Fruit fly (Drosophila melanogaster) whole organism, embryonic: Measurements from ENCODE around the gene Act79B.
A peak's percentile ranks its signal among the peaks of the same experiment; 100 is the strongest.

Source experiments
- Bteb2 ChIP-seq: fragments of 200-800 bp; sonication (Bioruptor generic); optimal IDR thresholded peaks from 2 replicates; lab custom pipeline; 2016; ENCODE audit warnings: missing biosample characterization, missing genetic modification characterization
- C15 ChIP-seq: fragments of 200-800 bp; sonication (Bioruptor generic); IDR thresholded peaks from 3 replicates; pipeline ENCODE4 v1.3.6; 2022; ENCODE audit warnings: missing biosample characterization, missing genetic modification characterization
- CG10267 ChIP-seq: fragments of 200-800 bp; sonication (Bioruptor generic); optimal IDR thresholded peaks from 2 replicates; lab custom pipeline; 2018; ENCODE audit warnings: missing biosample characterization, mild to moderate bottlenecking, missing genetic modification characterization, moderate library complexity
- CG10321 ChIP-seq: fragments of 200-800 bp; sonication (Bioruptor generic); IDR thresholded peaks from 2 replicates; pipeline ENCODE4 v1.3.6; 2022; ENCODE audit warnings: missing biosample characterization, missing genetic modification characterization
- CG12104 ChIP-seq: fragments of 200-800 bp; sonication (Bioruptor generic); optimal IDR thresholded peaks from 3 replicates; lab custom pipeline; 2016; ENCODE audit warnings: missing biosample characterization, missing genetic modification characterization
- CG13123 ChIP-seq: fragments of 200-800 bp; sonication (Bioruptor generic); optimal IDR thresholded peaks from 2 replicates; lab custom pipeline; 2016; ENCODE audit warnings: missing biosample characterization, missing genetic modification characterization
- CG17359 ChIP-seq: fragments of 200-800 bp; sonication (Bioruptor generic); optimal IDR thresholded peaks from 3 replicates; lab custom pipeline; 2018; ENCODE audit warnings: missing biosample characterization, mild to moderate bottlenecking, missing genetic modification characterization, moderate library complexity
- CG17568 ChIP-seq: fragments of 200-800 bp; sonication (Bioruptor generic); optimal IDR thresholded peaks from 2 replicates; lab custom pipeline; 2018; ENCODE audit warnings: missing biosample characterization, mild to moderate bottlenecking, missing genetic modification characterization, moderate library complexity
- CG18599 ChIP-seq: fragments of 200-800 bp; sonication (Bioruptor generic); optimal IDR thresholded peaks from 3 replicates; lab custom pipeline; 2017; ENCODE audit warnings: missing biosample characterization, missing genetic modification characterization, mild to moderate bottlenecking, moderate library complexity, missing genetic modification reagents
- CG18619 ChIP-seq: fragments of 200-800 bp; sonication (Bioruptor generic); optimal IDR thresholded peaks from 3 replicates; lab custom pipeline; 2017; ENCODE audit warnings: missing biosample characterization, mild to moderate bottlenecking, missing genetic modification characterization
- CG31224 ChIP-seq: fragments of 200-800 bp; sonication (Bioruptor generic); IDR thresholded peaks from 2 replicates; pipeline ENCODE4 v1.3.6; 2022; ENCODE audit warnings: missing biosample characterization, missing genetic modification characterization
- CG31441 ChIP-seq: fragments of 200-800 bp; sonication (Bioruptor generic); IDR thresholded peaks from 2 replicates; pipeline ENCODE4 v1.3.6; 2022; ENCODE audit warnings: missing biosample characterization, missing genetic modification characterization
- CG4424 ChIP-seq: fragments of 200-800 bp; sonication (Bioruptor generic); optimal IDR thresholded peaks from 3 replicates; lab custom pipeline; 2016; ENCODE audit warnings: missing biosample characterization, missing genetic modification characterization
- CG6254 ChIP-seq: fragments of 200-800 bp; sonication (Bioruptor generic); optimal IDR thresholded peaks from 3 replicates; lab custom pipeline; 2017; ENCODE audit warnings: mild to moderate bottlenecking, missing biosample characterization, missing genetic modification reagents, missing genetic modification characterization
- CG7556 ChIP-seq: fragments of 200-800 bp; sonication (Bioruptor generic); optimal IDR thresholded peaks from 2 replicates; lab custom pipeline; 2017; ENCODE audit warnings: missing biosample characterization, mild to moderate bottlenecking, missing genetic modification characterization
- CG8944 ChIP-seq: fragments of 200-800 bp; sonication (Bioruptor generic); optimal IDR thresholded peaks from 3 replicates; lab custom pipeline; 2016; ENCODE audit warnings: missing biosample characterization, missing genetic modification characterization
- CG9817 ChIP-seq: fragments of 200-800 bp; sonication (Bioruptor generic); optimal IDR thresholded peaks from 2 replicates; lab custom pipeline; 2018; ENCODE audit warnings: missing biosample characterization, mild to moderate bottlenecking, missing genetic modification characterization, moderate library complexity
- D19B ChIP-seq: fragments of 200-800 bp; sonication (Bioruptor generic); optimal IDR thresholded peaks from 2 replicates; lab custom pipeline; 2017; ENCODE audit warnings: missing biosample characterization, mild to moderate bottlenecking, missing genetic modification characterization
- GATAe ChIP-seq: fragments of 200-800 bp; sonication (Bioruptor generic); conservative IDR thresholded peaks from 2 replicates; pipeline ENCODE4 v1.3.6; 2022; ENCODE audit warnings: missing biosample characterization, missing genetic modification characterization
- H15 ChIP-seq: fragments of 200-800 bp; sonication (Bioruptor generic); IDR thresholded peaks from 3 replicates; pipeline ENCODE4 v1.3.6; 2022; ENCODE audit warnings: missing biosample characterization, missing genetic modification characterization
- Hey ChIP-seq: fragments of 200-800 bp; sonication (Bioruptor generic); optimal IDR thresholded peaks from 3 replicates; lab custom pipeline; 2018; ENCODE audit warnings: missing biosample characterization, mild to moderate bottlenecking, missing genetic modification characterization
- Hmr ChIP-seq: fragments of 200-800 bp; sonication (Bioruptor generic); optimal IDR thresholded peaks from 3 replicates; lab custom pipeline; 2017; ENCODE audit warnings: mild to moderate bottlenecking, missing biosample characterization, missing genetic modification reagents, missing genetic modification characterization
- Lim3 ChIP-seq: fragments of 200-800 bp; sonication (Bioruptor generic); IDR thresholded peaks from 2 replicates; pipeline ENCODE4 v1.3.6; 2022; ENCODE audit warnings: missing biosample characterization, missing genetic modification characterization
- Med ChIP-seq: fragments of 200-800 bp; sonication (Bioruptor generic); peaks from one replicate; lab custom pipeline; 2016; ENCODE audit warnings: missing biosample characterization, missing genetic modification characterization, mild to moderate bottlenecking, inconsistent platforms, moderate library complexity
- NK7.1 ChIP-seq: fragments of 200-800 bp; sonication (Bioruptor generic); optimal IDR thresholded peaks from 3 replicates; lab custom pipeline; 2016; ENCODE audit warnings: missing biosample characterization, missing genetic modification characterization
- NfI ChIP-seq: fragments of 200-800 bp; sonication (Bioruptor generic); optimal IDR thresholded peaks from 3 replicates; lab custom pipeline; 2018; ENCODE audit warnings: missing biosample characterization, mild to moderate bottlenecking, missing genetic modification characterization, moderate library complexity
- Pdp1 ChIP-seq, 2 experiments: fragments of 200-800 bp; sonication (Bioruptor generic); optimal IDR thresholded peaks; 3 replicates each; lab custom pipeline; 2016; ENCODE audit warnings: missing biosample characterization in 2 of 2, missing genetic modification characterization in 2 of 2, mild to moderate bottlenecking in 1 of 2, moderate library complexity in 1 of 2
- Sox100B ChIP-seq: fragments of 200-800 bp; sonication (Bioruptor generic); optimal IDR thresholded peaks from 3 replicates; lab custom pipeline; 2018; ENCODE audit warnings: missing biosample characterization, mild to moderate bottlenecking, missing genetic modification characterization
- Xrp1 ChIP-seq: fragments of 200-800 bp; sonication (Bioruptor generic); IDR thresholded peaks from 2 replicates; pipeline ENCODE4 v1.3.6; 2022; ENCODE audit warnings: missing biosample characterization, missing genetic modification characterization
- abd-A ChIP-seq: fragments of 200-800 bp; sonication (Bioruptor generic); optimal IDR thresholded peaks from 3 replicates; lab custom pipeline; 2019; ENCODE audit warnings: missing biosample characterization, mild to moderate bottlenecking, missing genetic modification characterization, moderate library complexity
- al ChIP-seq: fragments of 200-800 bp; sonication (Bioruptor generic); IDR thresholded peaks from 2 replicates; pipeline ENCODE4 v1.3.6; 2022; ENCODE audit warnings: missing biosample characterization, missing genetic modification characterization
- ap ChIP-seq: fragments of 200-800 bp; sonication (Bioruptor generic); IDR thresholded peaks from 2 replicates; pipeline ENCODE4 v1.3.6; 2022; ENCODE audit warnings: missing biosample characterization, missing genetic modification characterization
- ase ChIP-seq: fragments of 200-800 bp; sonication (Bioruptor generic); IDR thresholded peaks from 3 replicates; pipeline ENCODE4 v1.3.6; 2022; ENCODE audit warnings: missing biosample characterization, missing genetic modification characterization
- ato ChIP-seq: fragments of 200-800 bp; sonication (Bioruptor generic); IDR thresholded peaks from 2 replicates; pipeline ENCODE4 v1.3.6; 2022; ENCODE audit warnings: missing biosample characterization, missing genetic modification characterization; ENCODE audit not compliant: partially characterized antibody
- corto ChIP-seq: fragments of 200-800 bp; sonication (Bioruptor generic); optimal IDR thresholded peaks from 2 replicates; lab custom pipeline; 2016; ENCODE audit warnings: missing biosample characterization, mild to moderate bottlenecking, missing genetic modification characterization, moderate library complexity
- crp ChIP-seq, 2 experiments: fragments of 200-800 bp; sonication (Bioruptor generic); optimal IDR thresholded peaks; 2 replicates in 1 of 2; 3 replicates in 1 of 2; lab custom pipeline; 2017; ENCODE audit warnings: missing biosample characterization in 2 of 2, missing genetic modification characterization in 2 of 2, mild to moderate bottlenecking in 1 of 2, moderate library complexity in 1 of 2
- dmrt99B ChIP-seq: fragments of 200-800 bp; sonication (Bioruptor generic); optimal IDR thresholded peaks from 2 replicates; lab custom pipeline; 2018; ENCODE audit warnings: missing biosample characterization, mild to moderate bottlenecking, missing genetic modification characterization, moderate library complexity
- ftz-f1 ChIP-seq: fragments of 200-800 bp; sonication (Bioruptor generic); optimal IDR thresholded peaks from 2 replicates; lab custom pipeline; 2016; ENCODE audit warnings: missing biosample characterization, missing genetic modification characterization
- grn ChIP-seq: fragments of 200-800 bp; sonication (Bioruptor generic); optimal IDR thresholded peaks from 3 replicates; lab custom pipeline; 2017; ENCODE audit warnings: missing biosample characterization, missing genetic modification characterization
- gsb-n ChIP-seq: fragments of 200-800 bp; sonication (Bioruptor generic); optimal IDR thresholded peaks from 3 replicates; lab custom pipeline; 2018; ENCODE audit warnings: missing biosample characterization, mild to moderate bottlenecking, missing genetic modification characterization
- gt ChIP-seq: fragments of 200-800 bp; sonication (Bioruptor generic); IDR thresholded peaks from 2 replicates; pipeline ENCODE4 v1.3.6; 2022; ENCODE audit warnings: missing biosample characterization, missing genetic modification characterization
- hb ChIP-seq: fragments of 200-800 bp; sonication (Bioruptor generic); IDR thresholded peaks from 3 replicates; pipeline ENCODE4 v1.3.6; 2022; ENCODE audit warnings: missing biosample characterization, missing genetic modification characterization; ENCODE audit not compliant: partially characterized antibody
- jing ChIP-seq: fragments of 200-800 bp; sonication (Bioruptor generic); optimal IDR thresholded peaks from 2 replicates; lab custom pipeline; 2018; ENCODE audit warnings: missing biosample characterization, mild to moderate bottlenecking, missing genetic modification characterization
- lab ChIP-seq: fragments of 200-800 bp; sonication (Bioruptor generic); optimal IDR thresholded peaks from 3 replicates; lab custom pipeline; 2017; ENCODE audit warnings: missing biosample characterization, missing genetic modification characterization, mild to moderate bottlenecking, moderate library complexity, missing genetic modification reagents
- lbe ChIP-seq: fragments of 200-800 bp; sonication (Bioruptor generic); optimal IDR thresholded peaks from 2 replicates; lab custom pipeline; 2016; ENCODE audit warnings: missing biosample characterization, mild to moderate bottlenecking, missing genetic modification characterization
- nmo ChIP-seq: fragments of 200-800 bp; sonication (Bioruptor generic); optimal IDR thresholded peaks from 2 replicates; lab custom pipeline; 2018; ENCODE audit warnings: missing biosample characterization, mild to moderate bottlenecking, missing genetic modification characterization, moderate library complexity
- row ChIP-seq: fragments of 200-800 bp; sonication (Bioruptor generic); IDR thresholded peaks from 3 replicates; pipeline ENCODE4 v1.3.6; 2022; ENCODE audit warnings: missing biosample characterization, missing genetic modification characterization
- sqz ChIP-seq: fragments of 200-800 bp; sonication (Bioruptor generic); optimal IDR thresholded peaks from 3 replicates; lab custom pipeline; 2018; ENCODE audit warnings: missing biosample characterization, mild to moderate bottlenecking, missing genetic modification characterization
- z ChIP-seq: fragments of 200-800 bp; sonication (Bioruptor generic); IDR thresholded peaks from 3 replicates; pipeline ENCODE4 v1.3.6; 2022; ENCODE audit warnings: missing biosample characterization, missing genetic modification characterization

Gene Act79B

dm6 chr3L:21972162-21973022, 12.6 kb upstream of the Act79B start (continued):
- TF ChIP-seq lbe (GFP tag; lab: Kevin White, UChicago) (peak; percentile 51), CG6254 (no peak), crp (GFP tag; optimal IDR thresholded peaks at IDR 0.05; lab: Kevin White, UChicago) (no peak), row (GFP tag; lab: Robert Waterston, UW) (peak; percentile 16; the same call in 1 of the 3 replicates), CG18619 (GFP tag; lab: Kevin White, UChicago) (peak; percentile 2), corto (peak; percentile 27), dmrt99B (tag; lab: Kevin White, UChicago) (peak; percentile 9), abd-A (tag; lab: Kevin White, UChicago) (no peak), CG7556 (GFP tag; lab: Kevin White, UChicago) (peak; percentile 14), CG10321 (GFP tag; lab: Robert Waterston, UW) (no peak), H15 (no peak), grn (peak; percentile 23), hb (no peak), gsb-n (tag; lab: Kevin White, UChicago) (no peak), CG31224 (GFP tag; lab: Robert Waterston, UW) (no peak), Pdp1 (GFP tag; optimal IDR thresholded peaks at IDR 0.05; lab: Kevin White, UChicago) (peak in 1 of 2 experiments; percentile 98), CG18599 (GFP tag; lab: Kevin White, UChicago) (peak; percentile 24), Hey (tag; lab: Kevin White, UChicago) (peak; percentile 77), gt (no peak), CG10267 (tag; lab: Kevin White, UChicago) (no peak), al (GFP tag; lab: Robert Waterston, UW) (no peak), lab (peak; percentile 33), CG9817 (tag; lab: Kevin White, UChicago) (no peak), Hmr (peak; percentile 9), CG4424 (GFP tag; lab: Kevin White, UChicago) (no peak), CG12104 (GFP tag; lab: Kevin White, UChicago) (no peak)
- TF ChIP-seq, all 482 proteins: peak for 21

DNA sequence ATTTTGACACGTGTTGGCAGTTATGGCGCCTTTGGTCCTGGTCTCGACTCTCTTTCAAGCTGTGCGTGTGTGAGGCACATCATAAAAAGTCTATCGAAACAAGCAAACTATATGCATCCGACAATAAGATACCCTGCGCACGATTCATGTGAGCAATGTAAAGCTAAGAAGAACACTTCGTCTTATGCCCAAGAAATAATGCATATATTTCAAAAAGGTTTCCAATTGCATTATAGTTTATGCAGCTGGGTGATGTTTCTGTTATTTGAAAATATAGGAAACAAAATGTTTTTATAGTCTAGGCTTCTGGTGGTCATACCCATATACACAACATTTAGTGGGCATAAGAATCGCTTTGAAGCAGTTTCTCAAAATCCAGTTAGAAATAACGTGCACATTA, 11.4 kb upstream of the Act79B start:
- TF ChIP-seq grn, result no peak
- no peak for TF ChIP-seq z
- TF ChIP-seq ap (GFP tag; lab: Robert Waterston, UW), result no peak
- no peak for TF ChIP-seq Bteb2 (GFP tag; lab: Kevin White, UChicago)
- peak; percentile 47 for TF ChIP-seq D19B (GFP tag; lab: Kevin White, UChicago)
- no peak for TF ChIP-seq CG17568 (GFP tag; lab: Kevin White, UChicago)
- no peak for TF ChIP-seq ase (GFP tag; lab: Robert Waterston, UW)
- no peak for TF ChIP-seq CG8944 (GFP tag; lab: Kevin White, UChicago)
- no peak for TF ChIP-seq NK7.1
- TF ChIP-seq sqz (GFP tag; lab: Kevin White, UChicago), result no peak
- no peak for TF ChIP-seq Lim3
- no peak for TF ChIP-seq Sox100B
- no peak for TF ChIP-seq Pdp1 (GFP tag; optimal IDR thresholded peaks at IDR 0.05; lab: Kevin White, UChicago)
- no peak for TF ChIP-seq jing
- peak; percentile 81 for TF ChIP-seq Med (GFP tag; lab: Kevin White, UChicago)
- TF ChIP-seq ato (GFP tag; lab: Robert Waterston, UW), result no peak
- no peak for TF ChIP-seq CG17359 (tag; lab: Kevin White, UChicago)
- no peak for TF ChIP-seq NfI
- TF ChIP-seq ftz-f1 (GFP tag; lab: Kevin White, UChicago), result no peak
- no peak for TF ChIP-seq C15 (GFP tag; lab: Robert Waterston, UW)
- no peak for TF ChIP-seq nmo (GFP tag; lab: Kevin White, UChicago)
- no peak for TF ChIP-seq GATAe (GFP tag; lab: Robert Waterston, UW)
- no peak for TF ChIP-seq CG13123 (GFP tag; lab: Kevin White, UChicago)
- no peak for TF ChIP-seq CG31441 (GFP tag; lab: Robert Waterston, UW)
- TF ChIP-seq Xrp1 (GFP tag; lab: Robert Waterston, UW), result no peak
